Worm (Caenorhabditis elegans) whole organism, midembryonic: Measurements from ENCODE around the gene Y66D12A.11.

Experiments
- T22C8.4 ChIP-seq: fragments of 200-800 bp; sonication (Bioruptor generic); IDR thresholded peaks from 2 replicates; pipeline ENCODE4 v1.3.6; 2022; ENCODE audit warnings: missing genetic modification characterization, missing compliant biosample characterization
- cog-1 ChIP-seq: sonication (generic microtip); optimal IDR thresholded peaks from 2 replicates; lab custom pipeline; 2016; ENCODE audit warnings: missing genetic modification characterization, missing compliant biosample characterization
- med-1 ChIP-seq: sonication (generic microtip); optimal IDR thresholded peaks from 2 replicates; lab custom pipeline; 2017; ENCODE audit warnings: missing genetic modification characterization, mild to moderate bottlenecking, missing compliant biosample characterization, antibody characterized with exemption, missing genetic modification reagents; ENCODE audit not compliant: insufficient read depth
- tab-1 ChIP-seq: fragments of 200-800 bp; sonication (Bioruptor generic); IDR thresholded peaks from 2 replicates; pipeline ENCODE4 v1.3.6; 2022; ENCODE audit warnings: missing genetic modification characterization, missing compliant biosample characterization
- ztf-29 ChIP-seq: fragments of 200-800 bp; sonication (Bioruptor generic); IDR thresholded peaks from 2 replicates; pipeline ENCODE4 v1.3.6; 2022; ENCODE audit warnings: missing genetic modification reagents, missing genetic modification characterization, missing compliant biosample characterization

ce11 chrIII:11563417-11563949, at the start of gene Y66D12A.11:
- TF ChIP-seq cog-1 (tag; lab: Kevin White, UChicago) (no peak), ztf-29 (GFP tag; lab: Robert Waterston, UW) (no peak), med-1 (no peak), T22C8.4 (no peak), tab-1 (GFP tag; lab: Robert Waterston, UW) (0 out of 2 replicates have a peak, but pooled peaks have one; percentile 55)
